Fruit fly (Drosophila melanogaster) whole organism, embryonic: ENCODE results near the gene Ets98B.
A peak's percentile ranks its signal among the peaks of the same experiment; 100 is the strongest.

ENCODE experiments used
- Abd-B ChIP-seq: fragments of 200-800 bp; sonication (Bioruptor generic); optimal IDR thresholded peaks from 2 replicates; lab custom pipeline; 2018; ENCODE audit warnings: missing biosample characterization, mild to moderate bottlenecking, missing genetic modification characterization, moderate library complexity
- BEAF-32 ChIP-seq: fragments of 200-800 bp; sonication (Bioruptor generic); optimal IDR thresholded peaks from 3 replicates; lab custom pipeline; 2017; ENCODE audit warnings: missing biosample characterization, missing genetic modification characterization, mild to moderate bottlenecking, moderate library complexity, missing genetic modification reagents
- BtbVII ChIP-seq: fragments of 200-800 bp; sonication (Bioruptor generic); optimal IDR thresholded peaks from 3 replicates; lab custom pipeline; 2017; ENCODE audit warnings: missing biosample characterization, mild to moderate bottlenecking, missing genetic modification characterization
- CG10267 ChIP-seq: fragments of 200-800 bp; sonication (Bioruptor generic); optimal IDR thresholded peaks from 2 replicates; lab custom pipeline; 2018; ENCODE audit warnings: missing biosample characterization, mild to moderate bottlenecking, missing genetic modification characterization, moderate library complexity
- CG10431 ChIP-seq: fragments of 200-800 bp; sonication (Bioruptor generic); optimal IDR thresholded peaks from 3 replicates; lab custom pipeline; 2018; ENCODE audit warnings: missing biosample characterization, mild to moderate bottlenecking, missing genetic modification characterization
- CG10462 ChIP-seq: fragments of 200-800 bp; sonication (Bioruptor generic); optimal IDR thresholded peaks from 2 replicates; lab custom pipeline; 2016; ENCODE audit warnings: missing biosample characterization, missing genetic modification characterization
- CG12659 ChIP-seq: fragments of 200-800 bp; sonication (Bioruptor generic); optimal IDR thresholded peaks from 3 replicates; lab custom pipeline; 2017; ENCODE audit warnings: mild to moderate bottlenecking, missing biosample characterization, missing genetic modification reagents, missing genetic modification characterization
- CG13424 ChIP-seq: fragments of 200-800 bp; sonication (Bioruptor generic); optimal IDR thresholded peaks from 2 replicates; lab custom pipeline; 2019; ENCODE audit warnings: missing biosample characterization, mild to moderate bottlenecking, missing genetic modification characterization, moderate library complexity
- CG14710 ChIP-seq: fragments of 200-800 bp; sonication (Bioruptor generic); optimal IDR thresholded peaks from 3 replicates; lab custom pipeline; 2019; ENCODE audit warnings: missing biosample characterization, mild to moderate bottlenecking, missing genetic modification characterization, moderate library complexity
- CG15479 ChIP-seq: fragments of 200-800 bp; sonication (Bioruptor generic); optimal IDR thresholded peaks from 3 replicates; lab custom pipeline; 2019; ENCODE audit warnings: missing biosample characterization, mild to moderate bottlenecking, missing genetic modification characterization, moderate library complexity
- CG15514 ChIP-seq: fragments of 200-800 bp; sonication (Bioruptor generic); optimal IDR thresholded peaks from 3 replicates; lab custom pipeline; 2017; ENCODE audit warnings: missing biosample characterization, missing genetic modification characterization, mild to moderate bottlenecking, moderate library complexity, missing genetic modification reagents
- CG17385 ChIP-seq: fragments of 200-800 bp; sonication (Bioruptor generic); optimal IDR thresholded peaks from 3 replicates; lab custom pipeline; 2018; ENCODE audit warnings: missing biosample characterization, mild to moderate bottlenecking, missing genetic modification characterization
- CG2129 ChIP-seq: fragments of 200-800 bp; sonication (Bioruptor generic); IDR thresholded peaks from 2 replicates; pipeline ENCODE4 v1.3.6; 2022; ENCODE audit warnings: missing biosample characterization, missing genetic modification characterization; ENCODE audit not compliant: partially characterized antibody
- CG3847 ChIP-seq: fragments of 200-800 bp; sonication (Bioruptor generic); IDR thresholded peaks from 2 replicates; pipeline ENCODE4 v1.3.6; 2022; ENCODE audit warnings: missing biosample characterization, missing genetic modification characterization
- CG4617 ChIP-seq: fragments of 200-800 bp; sonication (Bioruptor generic); optimal IDR thresholded peaks from 3 replicates; lab custom pipeline; 2016; ENCODE audit warnings: missing biosample characterization, missing genetic modification characterization, borderline replicate concordance
- CG5245 ChIP-seq: fragments of 200-800 bp; sonication (Bioruptor generic); optimal IDR thresholded peaks from 3 replicates; lab custom pipeline; 2016; ENCODE audit warnings: missing biosample characterization, missing genetic modification characterization
- CG9215 ChIP-seq: fragments of 200-800 bp; sonication (Bioruptor generic); IDR thresholded peaks from 2 replicates; pipeline ENCODE4 v1.3.6; 2022; ENCODE audit warnings: missing biosample characterization, missing genetic modification characterization
- CG9727 ChIP-seq: fragments of 200-800 bp; sonication (Bioruptor generic); optimal IDR thresholded peaks from 3 replicates; lab custom pipeline; 2017; ENCODE audit warnings: missing biosample characterization, mild to moderate bottlenecking, missing genetic modification characterization
- D19A ChIP-seq: fragments of 200-800 bp; optimal IDR thresholded peaks from 3 replicates; lab custom pipeline; 2019; ENCODE audit warnings: missing biosample characterization, mild to moderate bottlenecking, missing genetic modification characterization, moderate library complexity
- Dek ChIP-seq: fragments of 200-800 bp; sonication (Bioruptor generic); optimal IDR thresholded peaks from 3 replicates; lab custom pipeline; 2019; ENCODE audit warnings: missing biosample characterization, mild to moderate bottlenecking, missing genetic modification characterization, moderate library complexity
- Dref ChIP-seq: fragments of 200-800 bp; sonication (Bioruptor generic); IDR thresholded peaks from 2 replicates; pipeline ENCODE4 v1.3.6; 2022; ENCODE audit warnings: missing biosample characterization, missing genetic modification characterization
- Elba2 ChIP-seq: fragments of 200-800 bp; sonication (Bioruptor generic); optimal IDR thresholded peaks from 3 replicates; lab custom pipeline; 2016; ENCODE audit warnings: missing biosample characterization, missing genetic modification characterization
- Ets97D ChIP-seq: fragments of 200-800 bp; sonication (Bioruptor generic); optimal IDR thresholded peaks from 3 replicates; lab custom pipeline; 2016; ENCODE audit warnings: missing biosample characterization, missing genetic modification characterization
- Gsc ChIP-seq: fragments of 200-800 bp; sonication (Bioruptor generic); IDR thresholded peaks from 2 replicates; pipeline ENCODE4 v1.3.6; 2022; ENCODE audit warnings: missing biosample characterization, missing genetic modification characterization
- HmgZ ChIP-seq: fragments of 200-800 bp; sonication (Bioruptor generic); optimal IDR thresholded peaks from 2 replicates; lab custom pipeline; 2018; ENCODE audit warnings: missing biosample characterization, mild to moderate bottlenecking, missing genetic modification characterization
- MBD-R2 ChIP-seq: fragments of 200-800 bp; sonication (Bioruptor generic); IDR thresholded peaks from 2 replicates; pipeline ENCODE4 v1.3.6; 2022; ENCODE audit warnings: missing biosample characterization, missing genetic modification characterization
- Max ChIP-seq: fragments of 200-800 bp; sonication (Bioruptor generic); optimal IDR thresholded peaks from 2 replicates; lab custom pipeline; 2016; ENCODE audit warnings: missing biosample characterization, mild to moderate bottlenecking, missing genetic modification characterization
- PHDP ChIP-seq: fragments of 200-800 bp; sonication (Bioruptor generic); optimal IDR thresholded peaks from 3 replicates; lab custom pipeline; 2018; ENCODE audit warnings: missing biosample characterization, mild to moderate bottlenecking, missing genetic modification characterization, moderate library complexity
- Ptx1 ChIP-seq: fragments of 200-800 bp; sonication (Bioruptor generic); IDR thresholded peaks from 2 replicates; pipeline ENCODE4 v1.3.6; 2022; ENCODE audit warnings: missing biosample characterization, missing genetic modification characterization
- Rfx ChIP-seq: fragments of 200-800 bp; sonication (Bioruptor generic); IDR thresholded peaks from 2 replicates; pipeline ENCODE4 v1.3.6; 2022; ENCODE audit warnings: missing biosample characterization, missing genetic modification characterization
- Scr ChIP-seq: fragments of 200-800 bp; sonication (Bioruptor generic); IDR thresholded peaks from 2 replicates; pipeline ENCODE4 v1.3.6; 2022; ENCODE audit warnings: missing biosample characterization, missing genetic modification characterization; ENCODE audit not compliant: partially characterized antibody
- Sin3A ChIP-seq: fragments of >200 bp; optimal IDR thresholded peaks from 2 replicates; lab custom pipeline; 2018
- Sox102F ChIP-seq: fragments of 200-800 bp; sonication (Bioruptor generic); optimal IDR thresholded peaks from 2 replicates; lab custom pipeline; 2018; ENCODE audit warnings: missing biosample characterization, mild to moderate bottlenecking, missing genetic modification characterization, moderate library complexity
- Usf ChIP-seq: fragments of 200-800 bp; sonication (Bioruptor generic); optimal IDR thresholded peaks from 2 replicates; lab custom pipeline; 2017; ENCODE audit warnings: missing genotype, missing biosample characterization, missing genetic modification characterization
- bab2 ChIP-seq: fragments of 200-800 bp; sonication (Bioruptor generic); optimal IDR thresholded peaks from 2 replicates; lab custom pipeline; 2016; ENCODE audit warnings: missing biosample characterization, missing genetic modification characterization
- bsh ChIP-seq, 2 experiments: fragments of 200-800 bp; sonication (Bioruptor generic); optimal IDR thresholded peaks; 2 replicates each; lab custom pipeline; 2017 to 2018; ENCODE audit warnings: mild to moderate bottlenecking in 2 of 2, missing biosample characterization in 2 of 2, missing genetic modification characterization in 2 of 2, moderate library complexity in 1 of 2
- chn ChIP-seq: fragments of 200-800 bp; sonication (Bioruptor generic); optimal IDR thresholded peaks from 2 replicates; lab custom pipeline; 2016; ENCODE audit warnings: missing biosample characterization, missing genetic modification characterization
- crp ChIP-seq, 2 experiments: fragments of 200-800 bp; sonication (Bioruptor generic); optimal IDR thresholded peaks; 2 replicates in 1 of 2; 3 replicates in 1 of 2; lab custom pipeline; 2017; ENCODE audit warnings: missing biosample characterization in 2 of 2, missing genetic modification characterization in 2 of 2, mild to moderate bottlenecking in 1 of 2, moderate library complexity in 1 of 2
- gem ChIP-seq: fragments of 200-800 bp; sonication (Bioruptor generic); optimal IDR thresholded peaks from 2 replicates; lab custom pipeline; 2019; ENCODE audit warnings: missing biosample characterization, mild to moderate bottlenecking, missing genetic modification characterization, moderate library complexity
- ham ChIP-seq: fragments of 200-800 bp; sonication (Bioruptor generic); IDR thresholded peaks from 2 replicates; pipeline ENCODE4 v1.3.6; 2022; ENCODE audit warnings: missing biosample characterization, missing genetic modification characterization
- mam ChIP-seq: fragments of 200-800 bp; sonication (Bioruptor generic); optimal IDR thresholded peaks from 3 replicates; lab custom pipeline; 2016; ENCODE audit warnings: missing biosample characterization, missing genetic modification characterization
- phol ChIP-seq: fragments of 200-800 bp; sonication (Bioruptor generic); optimal IDR thresholded peaks from 3 replicates; lab custom pipeline; 2018; ENCODE audit warnings: missing biosample characterization, mild to moderate bottlenecking, missing genetic modification characterization, moderate library complexity
- pzg ChIP-seq: fragments of 200-800 bp; sonication (Bioruptor generic); optimal IDR thresholded peaks from 3 replicates; lab custom pipeline; 2018; ENCODE audit warnings: missing biosample characterization, mild to moderate bottlenecking, missing genetic modification characterization, moderate library complexity
- sim ChIP-seq: fragments of 200-800 bp; sonication (Bioruptor generic); IDR thresholded peaks from 2 replicates; pipeline ENCODE4 v1.3.6; 2022; ENCODE audit warnings: missing biosample characterization, missing genetic modification characterization
- sna ChIP-seq: fragments of 200-800 bp; sonication (Bioruptor generic); IDR thresholded peaks from 2 replicates; pipeline ENCODE4 v1.3.6; 2022; ENCODE audit warnings: missing biosample characterization, missing genetic modification characterization; ENCODE audit not compliant: partially characterized antibody
- tio ChIP-seq: fragments of 200-800 bp; sonication (Bioruptor generic); optimal IDR thresholded peaks from 2 replicates; lab custom pipeline; 2017; ENCODE audit warnings: missing biosample characterization, missing genetic modification characterization, inconsistent platforms
- trh ChIP-seq: fragments of 200-800 bp; sonication (Bioruptor generic); optimal IDR thresholded peaks from 2 replicates; lab custom pipeline; 2016; ENCODE audit warnings: missing biosample characterization, missing genetic modification characterization
- unc-4 ChIP-seq: fragments of 200-800 bp; sonication (Bioruptor generic); IDR thresholded peaks from 2 replicates; pipeline ENCODE4 v1.3.6; 2022; ENCODE audit warnings: missing biosample characterization, missing genetic modification characterization; ENCODE audit not compliant: partially characterized antibody
- zf30C ChIP-seq: fragments of 200-800 bp; sonication (Bioruptor generic); optimal IDR thresholded peaks from 3 replicates; lab custom pipeline; 2018; ENCODE audit warnings: missing biosample characterization, mild to moderate bottlenecking, missing genetic modification characterization
- zfh2 ChIP-seq: fragments of 200-800 bp; sonication (Bioruptor generic); optimal IDR thresholded peaks from 2 replicates; lab custom pipeline; 2016; ENCODE audit warnings: missing biosample characterization, missing genetic modification characterization

The Ets98B gene

DNA sequence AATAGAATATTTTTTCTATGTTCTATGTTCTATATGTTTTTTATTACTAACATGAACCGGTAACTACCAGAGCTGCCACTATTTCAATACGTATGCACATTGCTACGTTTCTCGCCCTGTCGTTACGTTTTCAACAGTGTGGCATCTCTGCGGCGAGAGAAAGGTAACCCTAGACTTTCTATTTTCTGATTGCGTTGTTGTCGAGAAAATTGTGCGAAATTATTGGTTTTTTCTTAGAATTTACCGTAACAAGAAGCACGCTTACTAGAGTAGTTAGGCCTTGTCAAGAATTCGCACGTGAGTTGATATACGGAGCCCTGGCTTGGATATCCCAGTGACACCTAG is 36.1 kb upstream of the Ets98B start, which contains the start of gene btz:
TSS of gene btz (plus strand) at position 133 of the 345 bp plus-strand sequence.
- TF ChIP-seq trh (GFP tag; lab: Kevin White, UChicago) (no peak), CG10267 (tag; lab: Kevin White, UChicago) (peak; percentile 45), chn (GFP tag; lab: Kevin White, UChicago) (no peak), D19A (tag; lab: Kevin White, UChicago) (no peak), mam (GFP tag; lab: Kevin White, UChicago) (no peak), CG15514 (GFP tag; lab: Kevin White, UChicago) (peak; percentile 82), Usf (GFP tag; lab: Kevin White, UChicago) (no peak), gem (tag; lab: Kevin White, UChicago) (no peak), unc-4 (GFP tag; lab: Robert Waterston, UW) (no peak), tio (no peak), Ets97D (GFP tag; lab: Kevin White, UChicago) (peak; percentile 39), bab2 (GFP tag; lab: Kevin White, UChicago) (no peak), ham (no peak), Scr (0 out of 2 replicates have a peak, but pooled peaks have one; percentile 27), Rfx (GFP tag; lab: Robert Waterston, UW) (no peak), zfh2 (no peak), Abd-B (peak; percentile 2), CG14710 (tag; lab: Kevin White, UChicago) (peak; percentile 49), PHDP (tag; lab: Kevin White, UChicago) (no peak), Gsc (GFP tag; lab: Robert Waterston, UW) (no peak), sna (GFP tag; lab: Robert Waterston, UW) (no peak), CG5245 (GFP tag; lab: Kevin White, UChicago) (no peak), BtbVII (GFP tag; lab: Kevin White, UChicago) (no peak), Max (peak; percentile 27), crp (GFP tag; optimal IDR thresholded peaks at IDR 0.05; lab: Kevin White, UChicago) (peak in 1 of 2 experiments; percentile 81), Dek (no peak), CG9727 (no peak), CG9215 (no peak), CG4617 (GFP tag; lab: Kevin White, UChicago) (peak; percentile 59), BEAF-32 (GFP tag; lab: Kevin White, UChicago) (peak; percentile 42), Sox102F (GFP tag; lab: Kevin White, UChicago) (no peak), CG10431 (GFP tag; lab: Kevin White, UChicago) (no peak), CG12659 (peak; percentile 41), zf30C (GFP tag; lab: Kevin White, UChicago) (no peak), pzg (GFP tag; lab: Kevin White, UChicago) (peak; percentile 70), CG10462 (GFP tag; lab: Kevin White, UChicago) (no peak), sim (GFP tag; lab: Robert Waterston, UW) (no peak), CG3847 (GFP tag; lab: Robert Waterston, UW) (0 out of 2 replicates have a peak, but pooled peaks have one; percentile 30), CG13424 (tag; lab: Kevin White, UChicago) (peak; percentile 9), Elba2 (GFP tag; lab: Kevin White, UChicago) (peak; percentile 83), bsh (GFP tag; optimal IDR thresholded peaks at IDR 0.05; lab: Kevin White, UChicago) (no peak), Sin3A (lab: Kevin White, UChicago) (peak; percentile 6), CG17385 (GFP tag; lab: Kevin White, UChicago) (no peak), CG2129 (GFP tag; lab: Robert Waterston, UW) (no peak), CG15479 (no peak), phol (tag; lab: Kevin White, UChicago) (peak; percentile 10), MBD-R2 (GFP tag; lab: Robert Waterston, UW) (peak; percentile 64; the same call in 1 of the 2 replicates), Ptx1 (GFP tag; lab: Robert Waterston, UW) (no peak), Dref (GFP tag; lab: Robert Waterston, UW) (peak; percentile 52), HmgZ (tag; lab: Kevin White, UChicago) (peak; percentile 18)
